Fruit fly (Drosophila melanogaster): ENCODE measurements around the gene Prosbeta3.

Gene Prosbeta3

dm6 chr3R:9046954-9047353, 40.9 kb upstream of the Prosbeta3 start:
- peak; percentile 1 for TF ChIP-seq bab1 (GFP tag; optimal IDR thresholded peaks at IDR 0.05)
- no peak for TF ChIP-seq pad (GFP tag; optimal IDR thresholded peaks at IDR 0.05)

- TF ChIP-seq CG12768 (GFP tag; optimal IDR thresholded peaks at IDR 0.05), result no peak
- no peak for TF ChIP-seq ovo (GFP tag; optimal IDR thresholded peaks at IDR 0.05)
- no peak for TF ChIP-seq cic (GFP tag; optimal IDR thresholded peaks at IDR 0.05)
- TF ChIP-seq toe (GFP tag; optimal IDR thresholded peaks at IDR 0.05), result no peak
- no peak for TF ChIP-seq CG14711 (tag; optimal IDR thresholded peaks at IDR 0.05)
- TF ChIP-seq CG33017 (tag; optimal IDR thresholded peaks at IDR 0.05), result no peak
- TF ChIP-seq tj (GFP tag; optimal IDR thresholded peaks at IDR 0.05), result no peak
- TF ChIP-seq Hr96 (GFP tag; optimal IDR thresholded peaks at IDR 0.05), result no peak
- TF ChIP-seq CG11617 (GFP tag; optimal IDR thresholded peaks at IDR 0.05), result no peak
- no peak for TF ChIP-seq CG7101 (tag; optimal IDR thresholded peaks at IDR 0.05)
Observed at dm6 chr3R:9045733-9046132, 39.7 kb upstream of the Prosbeta3 start.

dm6 chr3R:9043610-9044009, 37.6 kb upstream of the Prosbeta3 start:
- no peak for TF ChIP-seq Hr96 (GFP tag; optimal IDR thresholded peaks at IDR 0.05)
- peak; percentile 70 for TF ChIP-seq cic (GFP tag; optimal IDR thresholded peaks at IDR 0.05)
- TF ChIP-seq kay (GFP tag; ENCODE audit: borderline replicate concordance), result peak; percentile 97
- no peak for TF ChIP-seq Crg-1 (GFP tag; optimal IDR thresholded peaks at IDR 0.05)
- no peak for TF ChIP-seq bab1 (GFP tag; optimal IDR thresholded peaks at IDR 0.05)
- peak; percentile 31 for TF ChIP-seq Mnt (GFP tag; optimal IDR thresholded peaks at IDR 0.05)
- TF ChIP-seq CG5204 (GFP tag; optimal IDR thresholded peaks at IDR 0.05), result no peak

dm6 chr3R:9039448-9039847, 33.4 kb upstream of the Prosbeta3 start, which contains the start of gene neur:
Gene neur, minus strand, starts transcription at chr3R:9039471.
- TF ChIP-seq tj (GFP tag; optimal IDR thresholded peaks at IDR 0.05), result peak; percentile 34
- TF ChIP-seq CG14711 (tag; optimal IDR thresholded peaks at IDR 0.05), result peak; percentile 7
- TF ChIP-seq ovo (GFP tag; optimal IDR thresholded peaks at IDR 0.05), result peak; percentile 22
- peak; percentile 3 for TF ChIP-seq CG7101 (tag; optimal IDR thresholded peaks at IDR 0.05)
- TF ChIP-seq cic (GFP tag; optimal IDR thresholded peaks at IDR 0.05), result peak; percentile 46
- TF ChIP-seq CG1620 (GFP tag; optimal IDR thresholded peaks at IDR 0.05), result peak; percentile 51
- TF ChIP-seq CG5204 (GFP tag; optimal IDR thresholded peaks at IDR 0.05), result no peak
- no peak for TF ChIP-seq kay (GFP tag; ENCODE audit: borderline replicate concordance)
- TF ChIP-seq bab1 (GFP tag; optimal IDR thresholded peaks at IDR 0.05), result peak; percentile 69
- TF ChIP-seq CG7045 (GFP tag; optimal IDR thresholded peaks at IDR 0.05), result peak; percentile 39
- TF ChIP-seq CG11617 (GFP tag; optimal IDR thresholded peaks at IDR 0.05), result peak; percentile 14
- peak; percentile 8 for TF ChIP-seq Crg-1 (GFP tag; optimal IDR thresholded peaks at IDR 0.05)
- peak; percentile 50 for TF ChIP-seq pad (GFP tag; optimal IDR thresholded peaks at IDR 0.05)
- TF ChIP-seq toe (GFP tag; optimal IDR thresholded peaks at IDR 0.05), result no peak
- peak; percentile 42 for TF ChIP-seq Mnt (GFP tag; optimal IDR thresholded peaks at IDR 0.05)

dm6 chr3R:9038652-9039051, 32.6 kb upstream of the Prosbeta3 start, which contains the start of gene hyx:
Gene hyx, plus strand, starts transcription at chr3R:9038760.
- TF ChIP-seq ovo (GFP tag; optimal IDR thresholded peaks at IDR 0.05) (no peak), CG14711 (tag; optimal IDR thresholded peaks at IDR 0.05) (peak; percentile 21), CG11617 (GFP tag; optimal IDR thresholded peaks at IDR 0.05) (peak; percentile 49), CG7045 (GFP tag; optimal IDR thresholded peaks at IDR 0.05) (no peak), Hr96 (GFP tag; optimal IDR thresholded peaks at IDR 0.05) (no peak), cic (GFP tag; optimal IDR thresholded peaks at IDR 0.05) (peak; percentile 59), kay (GFP tag; ENCODE audit: borderline replicate concordance) (peak; percentile 62), CG1620 (GFP tag; optimal IDR thresholded peaks at IDR 0.05) (peak; percentile 32), cnc (optimal IDR thresholded peaks at IDR 0.05) (no peak), tj (GFP tag; optimal IDR thresholded peaks at IDR 0.05) (no peak), CG12768 (GFP tag; optimal IDR thresholded peaks at IDR 0.05) (peak; percentile 31), CG7101 (tag; optimal IDR thresholded peaks at IDR 0.05) (peak; percentile 41), pad (GFP tag; optimal IDR thresholded peaks at IDR 0.05) (peak; percentile 78), Clk (GFP tag; optimal IDR thresholded peaks at IDR 0.05) (no peak), CG33017 (tag; optimal IDR thresholded peaks at IDR 0.05) (peak; percentile 14), bab1 (GFP tag; optimal IDR thresholded peaks at IDR 0.05) (peak; percentile 66), CG5204 (GFP tag; optimal IDR thresholded peaks at IDR 0.05) (no peak), Mnt (GFP tag; optimal IDR thresholded peaks at IDR 0.05) (peak; percentile 60), toe (GFP tag; optimal IDR thresholded peaks at IDR 0.05) (no peak), Crg-1 (GFP tag; optimal IDR thresholded peaks at IDR 0.05) (peak; percentile 53)

dm6 chr3R:9037946-9038345, 31.9 kb upstream of the Prosbeta3 start:
- TF ChIP-seq Mnt (GFP tag; optimal IDR thresholded peaks at IDR 0.05), result no peak
- no peak for TF ChIP-seq cic (GFP tag; optimal IDR thresholded peaks at IDR 0.05)
- TF ChIP-seq CG5204 (GFP tag; optimal IDR thresholded peaks at IDR 0.05), result no peak
- TF ChIP-seq Clk (GFP tag; optimal IDR thresholded peaks at IDR 0.05), result no peak
- TF ChIP-seq CG11617 (GFP tag; optimal IDR thresholded peaks at IDR 0.05), result no peak
- TF ChIP-seq Crg-1 (GFP tag; optimal IDR thresholded peaks at IDR 0.05), result no peak

- no peak for TF ChIP-seq Clk (GFP tag; optimal IDR thresholded peaks at IDR 0.05)
Observed at dm6 chr3R:9035252-9035651, 29.2 kb upstream of the Prosbeta3 start.

Measured in whole organism, adult.